Fruit fly (Drosophila melanogaster) whole organism: ENCODE results near the gene CG4629.

ENCODE experiments used
- CG8478 ChIP-seq: fragments of >200 bp; optimal IDR thresholded peaks from 2 replicates; lab custom pipeline; 2018; ENCODE audit warnings: inconsistent platforms
- Dll ChIP-seq: fragments of >200 bp; optimal IDR thresholded peaks from 2 replicates; lab custom pipeline; 2017
- psq ChIP-seq: fragments of >200 bp; optimal IDR thresholded peaks from 2 replicates; lab custom pipeline; 2017
- usp ChIP-seq: fragments of >200 bp; optimal IDR thresholded peaks from 2 replicates; lab custom pipeline; 2017; ENCODE audit warnings: missing biosample characterization, missing genetic modification characterization, mixed read lengths

- TF ChIP-seq usp (no peak), Dll (no peak), psq (lab: Kevin White, UChicago) (no peak), CG8478 (no peak)
These were observed 19.6 kb downstream of the CG4629 start for dm6 chr2L:1082668-1083067.
